Worm (Caenorhabditis elegans) whole organism, young adult: Measurements from ENCODE around the gene C24D10.6.

Experiments used
- C17E4.6 ChIP-seq: fragments of 200-800 bp; sonication (Bioruptor generic); IDR thresholded peaks from 2 replicates; pipeline ENCODE4 v1.3.6; 2022; ENCODE audit warnings: missing genetic modification reagents, missing genetic modification characterization, missing compliant biosample characterization
- F33H1.4 ChIP-seq: fragments of 200-800 bp; sonication (Bioruptor generic); IDR thresholded peaks from 2 replicates; pipeline ENCODE4 v1.3.6; 2022; ENCODE audit warnings: missing genetic modification reagents, missing genetic modification characterization, missing compliant biosample characterization
- F37B4.10 ChIP-seq: fragments of 200-800 bp; sonication (Bioruptor generic); IDR thresholded peaks from 2 replicates; pipeline ENCODE4 v1.3.6; 2022; ENCODE audit warnings: missing genetic modification characterization, missing compliant biosample characterization
- F49E8.2 ChIP-seq: sonication (generic microtip); optimal IDR thresholded peaks from 3 replicates; lab custom pipeline; 2017; ENCODE audit warnings: missing genetic modification characterization, mild to moderate bottlenecking, missing compliant biosample characterization, antibody characterized with exemption, moderate library complexity; ENCODE audit not compliant: insufficient read depth
- Y53G8AR.9 ChIP-seq: fragments of 200-800 bp; sonication (Bioruptor generic); conservative IDR thresholded peaks from 2 replicates; pipeline ENCODE4 v1.3.6; 2022; ENCODE audit warnings: missing genetic modification reagents, missing genetic modification characterization, missing compliant biosample characterization
- Y95B8A.8 ChIP-seq: fragments of 200-800 bp; sonication (Bioruptor generic); IDR thresholded peaks from 2 replicates; pipeline ENCODE4 v1.3.6; 2022; ENCODE audit warnings: missing genetic modification reagents, missing genetic modification characterization, missing compliant biosample characterization
- ZK185.1 ChIP-seq: sonication (generic microtip); optimal IDR thresholded peaks from 2 replicates; lab custom pipeline; 2016; ENCODE audit warnings: mild to moderate bottlenecking, missing genetic modification characterization, missing compliant biosample characterization; ENCODE audit not compliant: poor library complexity, severe bottlenecking
- atf-7 ChIP-seq: sonication (generic microtip); optimal IDR thresholded peaks from 2 replicates; lab custom pipeline; 2017; ENCODE audit warnings: mild to moderate bottlenecking, missing genetic modification characterization, missing compliant biosample characterization
- attf-3 ChIP-seq: fragments of 200-800 bp; sonication (Bioruptor generic); conservative IDR thresholded peaks from 2 replicates; pipeline ENCODE4 v1.3.6; 2022; ENCODE audit warnings: missing genetic modification reagents, missing genetic modification characterization, missing compliant biosample characterization
- attf-5 ChIP-seq: fragments of 200-800 bp; sonication (Bioruptor generic); optimal IDR thresholded peaks from 2 replicates; lab custom pipeline; 2018; ENCODE audit warnings: mild to moderate bottlenecking, missing genetic modification characterization, missing compliant biosample characterization
- ceh-27 ChIP-seq: fragments of 200-800 bp; sonication (Bioruptor generic); optimal IDR thresholded peaks from 2 replicates; lab custom pipeline; 2018; ENCODE audit warnings: mild to moderate bottlenecking, missing genetic modification characterization, moderate library complexity, missing compliant biosample characterization
- ceh-40 ChIP-seq: fragments of 200-800 bp; sonication (Bioruptor generic); IDR thresholded peaks from 2 replicates; pipeline ENCODE4 v1.3.6; 2022; ENCODE audit warnings: missing genetic modification characterization, missing compliant biosample characterization
- ceh-91 ChIP-seq: fragments of 200-800 bp; sonication (Bioruptor generic); IDR thresholded peaks from 2 replicates; pipeline ENCODE4 v1.3.6; 2022; ENCODE audit warnings: missing genetic modification reagents, missing genetic modification characterization, missing compliant biosample characterization
- chd-7 ChIP-seq: sonication (generic microtip); optimal IDR thresholded peaks from 2 replicates; lab custom pipeline; 2016; ENCODE audit warnings: mild to moderate bottlenecking, missing genetic modification characterization, moderate library complexity, missing compliant biosample characterization
- dox-1 ChIP-seq: fragments of 200-800 bp; sonication (Bioruptor generic); IDR thresholded peaks from 2 replicates; pipeline ENCODE4 v1.3.6; 2022; ENCODE audit warnings: missing genetic modification reagents, missing genetic modification characterization, missing compliant biosample characterization
- dpff-1 ChIP-seq: sonication (generic microtip); optimal IDR thresholded peaks from 2 replicates; lab custom pipeline; 2017; ENCODE audit warnings: mild to moderate bottlenecking, missing genetic modification characterization, missing compliant biosample characterization
- dpl-1 ChIP-seq: fragments of 150-350 bp; optimal IDR thresholded peaks from 2 replicates; lab custom pipeline; 2014; ENCODE audit warnings: missing biosample characterization, missing genetic modification reagents, missing genetic modification characterization
- efl-1 ChIP-seq: fragments of 150-350 bp; optimal IDR thresholded peaks from 2 replicates; lab custom pipeline; 2014; ENCODE audit warnings: missing biosample characterization, missing genetic modification reagents, missing genetic modification characterization
- egl-18 ChIP-seq: fragments of 200-800 bp; sonication (Bioruptor generic); IDR thresholded peaks from 2 replicates; pipeline ENCODE4 v1.3.6; 2022; ENCODE audit warnings: missing genetic modification reagents, missing genetic modification characterization, missing compliant biosample characterization
- him-1 ChIP-seq: sonication (generic microtip); optimal IDR thresholded peaks from 2 replicates; lab custom pipeline; 2016; ENCODE audit warnings: missing genotype, missing genetic modification reagents, missing genetic modification characterization, missing compliant biosample characterization
- hmg-20 ChIP-seq: fragments of 200-800 bp; sonication (Bioruptor generic); IDR thresholded peaks from 2 replicates; pipeline ENCODE4 v1.3.6; 2022; ENCODE audit warnings: missing genetic modification reagents, missing genetic modification characterization, missing compliant biosample characterization
- lin-26 ChIP-seq: fragments of 200-800 bp; sonication (Bioruptor generic); IDR thresholded peaks from 2 replicates; pipeline ENCODE4 v1.3.6; 2022; ENCODE audit warnings: missing genetic modification reagents, missing genetic modification characterization, missing compliant biosample characterization
- lin-35 ChIP-seq, 3 experiments: fragments of 150-350 bp in 2 of 3; sonication (generic microtip) in 1 of 3; optimal IDR thresholded peaks; 2 replicates each; lab custom pipeline; 2014 to 2018; ENCODE audit warnings: missing biosample characterization in 3 of 3, missing genetic modification characterization in 3 of 3, missing genetic modification reagents in 3 of 3
- lsy-27 ChIP-seq: sonication (generic microtip); optimal IDR thresholded peaks from 2 replicates; lab custom pipeline; 2017; ENCODE audit warnings: missing genetic modification characterization, mild to moderate bottlenecking, missing compliant biosample characterization, antibody characterized with exemption, missing genotype, borderline replicate concordance; ENCODE audit not compliant: insufficient read depth
- madf-8 ChIP-seq: fragments of 200-800 bp; sonication (Bioruptor generic); conservative IDR thresholded peaks from 2 replicates; pipeline ENCODE4 v1.3.6; 2022; ENCODE audit warnings: missing genetic modification reagents, missing genetic modification characterization, missing compliant biosample characterization
- mes-4 ChIP-seq: sonication (generic microtip); optimal IDR thresholded peaks from 2 replicates; lab custom pipeline; 2016; ENCODE audit warnings: missing genotype, missing genetic modification characterization, missing compliant biosample characterization
- nhr-179 ChIP-seq: sonication (generic microtip); optimal IDR thresholded peaks from 2 replicates; lab custom pipeline; 2016; ENCODE audit warnings: mild to moderate bottlenecking, missing genetic modification characterization, missing compliant biosample characterization
- nhr-80 ChIP-seq: sonication (generic microtip); optimal IDR thresholded peaks from 2 replicates; lab custom pipeline; 2016; ENCODE audit warnings: missing genetic modification characterization, missing compliant biosample characterization
- repo-1 ChIP-seq: sonication (generic microtip); optimal IDR thresholded peaks from 2 replicates; lab custom pipeline; 2017; ENCODE audit warnings: mild to moderate bottlenecking, missing genetic modification characterization, missing compliant biosample characterization
- sea-2 ChIP-seq: fragments of 200-800 bp; sonication (Bioruptor generic); IDR thresholded peaks from 2 replicates; pipeline ENCODE4 v1.3.6; 2022; ENCODE audit warnings: missing genetic modification characterization, missing compliant biosample characterization
- snpc-1.1 ChIP-seq: sonication (generic microtip); optimal IDR thresholded peaks from 2 replicates; lab custom pipeline; 2017; ENCODE audit warnings: missing genetic modification characterization, mild to moderate bottlenecking, missing compliant biosample characterization, antibody characterized with exemption, moderate library complexity, missing genotype, missing genetic modification reagents; ENCODE audit not compliant: insufficient read depth
- snpc-3.4 ChIP-seq: sonication (generic microtip); optimal IDR thresholded peaks from 2 replicates; lab custom pipeline; 2017; ENCODE audit warnings: missing genetic modification characterization, mild to moderate bottlenecking, missing compliant biosample characterization, antibody characterized with exemption, moderate library complexity, missing genotype, missing genetic modification reagents
- xnd-1 ChIP-seq: sonication (generic microtip); optimal IDR thresholded peaks from 2 replicates; lab custom pipeline; 2016; ENCODE audit warnings: missing genotype, missing genetic modification reagents, missing genetic modification characterization, missing compliant biosample characterization
- ztf-22 ChIP-seq: fragments of 200-800 bp; sonication (Bioruptor generic); optimal IDR thresholded peaks from 2 replicates; lab custom pipeline; 2018; ENCODE audit warnings: mild to moderate bottlenecking, missing genetic modification characterization, moderate library complexity, missing compliant biosample characterization
- ztf-25 ChIP-seq: fragments of 200-800 bp; sonication (Bioruptor generic); IDR thresholded peaks from 2 replicates; pipeline ENCODE4 v1.3.6; 2022; ENCODE audit warnings: missing genetic modification reagents, missing genetic modification characterization, missing compliant biosample characterization
- ztf-26 ChIP-seq: sonication (generic microtip); optimal IDR thresholded peaks from 2 replicates; lab custom pipeline; 2017; ENCODE audit warnings: missing genetic modification characterization, missing compliant biosample characterization

Gene C24D10.6

DNA sequence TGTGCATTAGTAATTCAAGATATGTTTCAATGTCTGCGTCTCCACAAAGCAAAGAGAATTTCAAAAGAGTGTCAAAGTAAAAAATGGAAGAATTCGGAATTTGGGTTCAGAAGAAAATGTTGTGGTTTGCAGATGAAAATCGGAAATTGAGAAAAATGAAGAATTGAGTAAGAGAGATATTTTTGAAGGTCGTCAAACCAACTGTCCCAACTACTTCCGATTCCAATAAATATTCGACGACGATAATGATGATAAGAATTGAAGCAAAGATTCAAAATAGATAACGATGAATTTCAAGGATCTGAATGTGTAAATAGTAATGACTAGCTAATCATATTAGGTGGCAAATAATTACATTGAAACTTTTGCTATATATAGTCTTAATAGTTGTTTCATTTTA, 20.1 kb downstream of the C24D10.6 start (continued):
- no peak for TF ChIP-seq efl-1 (GFP tag; lab: Kevin White, UChicago)
- TF ChIP-seq, all 124 proteins: peak for 0

ce11 chrIV:5139189-5139588, 20.9 kb downstream of the C24D10.6 start:
- TF ChIP-seq xnd-1 (tag; lab: Kevin White, UChicago) (no peak), F37B4.10 (GFP tag; lab: Robert Waterston, UW) (no peak), ceh-40 (GFP tag; lab: Robert Waterston, UW) (no peak), lin-26 (GFP tag; lab: Robert Waterston, UW) (no peak), ceh-27 (GFP tag; lab: Kevin White, UChicago) (no peak), dpff-1 (tag; lab: Kevin White, UChicago) (no peak), mes-4 (tag; lab: Kevin White, UChicago) (no peak), C17E4.6 (GFP tag; lab: Robert Waterston, UW) (no peak), sea-2 (GFP tag; lab: Robert Waterston, UW) (no peak), madf-8 (GFP tag; lab: Robert Waterston, UW) (no peak), nhr-80 (no peak), Y95B8A.8 (GFP tag; lab: Robert Waterston, UW) (no peak)

ce11 chrIV:5137809-5138208, 22.2 kb downstream of the C24D10.6 start:
- no peak for TF ChIP-seq him-1
- TF ChIP-seq ztf-25 (GFP tag; lab: Robert Waterston, UW), result no peak
- no peak for TF ChIP-seq lin-35 (GFP tag; optimal IDR thresholded peaks at IDR 0.05; lab: Kevin White, UChicago)
- TF ChIP-seq F33H1.4 (GFP tag; lab: Robert Waterston, UW), result no peak
- no peak for TF ChIP-seq atf-7 (tag; lab: Kevin White, UChicago)
- TF ChIP-seq ztf-22 (GFP tag; lab: Kevin White, UChicago), result no peak
- no peak for TF ChIP-seq Y53G8AR.9
- TF ChIP-seq snpc-1.1 (tag; lab: Kevin White, UChicago), result no peak
- TF ChIP-seq, all 124 proteins: peak for 0

DNA sequence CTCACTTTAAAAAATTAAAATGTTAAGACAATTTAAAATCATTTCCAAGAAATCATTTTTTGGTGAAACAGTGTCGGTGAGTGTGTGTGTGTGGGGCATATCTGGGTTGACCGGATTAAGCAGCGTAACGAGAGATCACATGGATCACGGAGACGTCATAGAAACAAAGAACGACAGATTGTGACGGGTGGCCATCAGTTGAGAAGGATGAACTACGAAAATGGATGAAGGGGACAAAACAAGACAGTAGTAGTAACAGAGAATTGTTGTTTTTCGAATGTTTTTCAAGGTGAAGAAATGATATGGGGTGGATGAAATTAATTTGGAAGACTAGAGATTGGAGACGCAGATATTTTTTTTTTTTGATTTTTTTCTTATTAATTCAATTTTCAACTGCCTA, 23.5 kb downstream of the C24D10.6 start:
- TF ChIP-seq ceh-91 (no peak), ZK185.1 (no peak), dpl-1 (GFP tag; lab: Kevin White, UChicago) (no peak), lsy-27 (tag; lab: Kevin White, UChicago) (no peak), hmg-20 (GFP tag; lab: Robert Waterston, UW) (no peak), chd-7 (tag; lab: Kevin White, UChicago) (no peak), snpc-3.4 (tag; lab: Kevin White, UChicago) (no peak), efl-1 (GFP tag; lab: Kevin White, UChicago) (no peak), F49E8.2 (tag; lab: Kevin White, UChicago) (no peak)

DNA sequence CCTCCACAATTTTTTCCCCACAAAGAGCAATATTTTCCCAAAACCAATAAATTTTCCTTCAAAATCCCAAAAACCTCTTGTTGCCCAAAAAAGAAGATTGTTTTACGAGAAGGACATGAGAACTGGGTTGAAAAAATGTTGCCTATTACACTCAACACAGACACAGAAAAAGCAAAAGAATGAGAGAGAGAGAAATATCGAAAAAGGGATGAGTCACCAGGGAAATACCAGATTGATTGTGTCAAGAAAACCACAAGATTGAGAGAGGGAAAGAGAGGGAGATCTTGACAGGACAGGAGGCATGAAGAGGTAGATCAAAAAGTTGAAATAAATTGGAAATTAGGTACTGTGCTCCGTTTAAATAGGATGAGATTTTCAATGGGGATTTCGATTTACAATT, 25.2 kb downstream of the C24D10.6 start:
- TF ChIP-seq nhr-179 (tag; lab: Kevin White, UChicago), result no peak
- no peak for TF ChIP-seq egl-18 (GFP tag; lab: Robert Waterston, UW)
- TF ChIP-seq ztf-22 (GFP tag; lab: Kevin White, UChicago), result no peak
- no peak for TF ChIP-seq ztf-26 (tag; lab: Kevin White, UChicago)
- no peak for TF ChIP-seq ceh-27 (GFP tag; lab: Kevin White, UChicago)
- no peak for TF ChIP-seq nhr-80
- no peak for TF ChIP-seq attf-5 (GFP tag; lab: Kevin White, UChicago)
- no peak for TF ChIP-seq snpc-1.1 (tag; lab: Kevin White, UChicago)
- TF ChIP-seq repo-1 (tag; lab: Kevin White, UChicago), result no peak
- no peak for TF ChIP-seq attf-3 (GFP tag; lab: Robert Waterston, UW)
- no peak for TF ChIP-seq dox-1 (GFP tag; lab: Robert Waterston, UW)
